Fruit fly (Drosophila melanogaster) whole organism, embryonic: ENCODE results near the gene Targ2.
A peak's percentile ranks its signal among the peaks of the same experiment; 100 is the strongest.

ENCODE experiments used
- BtbVII ChIP-seq: fragments of 200-800 bp; sonication (Bioruptor generic); optimal IDR thresholded peaks from 3 replicates; lab custom pipeline; 2017; ENCODE audit warnings: missing biosample characterization, mild to moderate bottlenecking, missing genetic modification characterization
- CG10543 ChIP-seq: fragments of 200-800 bp; sonication (Bioruptor generic); optimal IDR thresholded peaks from 3 replicates; lab custom pipeline; 2017; ENCODE audit warnings: missing biosample characterization, mild to moderate bottlenecking, missing genetic modification characterization, moderate library complexity
- CG11695 ChIP-seq: fragments of 200-800 bp; sonication (Bioruptor generic); IDR thresholded peaks from 3 replicates; pipeline ENCODE4 v1.3.6; 2022; ENCODE audit warnings: missing biosample characterization, missing genetic modification characterization
- CG13894 ChIP-seq: fragments of 200-800 bp; sonication (Bioruptor generic); optimal IDR thresholded peaks from 3 replicates; lab custom pipeline; 2018; ENCODE audit warnings: missing biosample characterization, mild to moderate bottlenecking, missing genetic modification characterization, moderate library complexity
- CG15011 ChIP-seq: fragments of 200-800 bp; sonication (Bioruptor generic); optimal IDR thresholded peaks from 3 replicates; lab custom pipeline; 2018; ENCODE audit warnings: missing biosample characterization, mild to moderate bottlenecking, missing genetic modification characterization
- CG15514 ChIP-seq: fragments of 200-800 bp; sonication (Bioruptor generic); optimal IDR thresholded peaks from 3 replicates; lab custom pipeline; 2017; ENCODE audit warnings: missing biosample characterization, missing genetic modification characterization, mild to moderate bottlenecking, moderate library complexity, missing genetic modification reagents
- CG17186 ChIP-seq: fragments of 200-800 bp; sonication (Bioruptor generic); optimal IDR thresholded peaks from 3 replicates; lab custom pipeline; 2017; ENCODE audit warnings: missing biosample characterization, missing genetic modification reagents, missing genetic modification characterization
- CG17612 ChIP-seq: fragments of 200-800 bp; sonication (Bioruptor generic); IDR thresholded peaks from 2 replicates; pipeline ENCODE4 v1.3.6; 2022; ENCODE audit warnings: missing biosample characterization, missing genetic modification characterization
- CG18599 ChIP-seq: fragments of 200-800 bp; sonication (Bioruptor generic); optimal IDR thresholded peaks from 3 replicates; lab custom pipeline; 2017; ENCODE audit warnings: missing biosample characterization, missing genetic modification characterization, mild to moderate bottlenecking, moderate library complexity, missing genetic modification reagents
- CG2199 ChIP-seq: fragments of 200-800 bp; sonication (Bioruptor generic); IDR thresholded peaks from 3 replicates; pipeline ENCODE4 v1.3.6; 2022; ENCODE audit warnings: missing biosample characterization, missing genetic modification characterization
- CG34376 ChIP-seq: fragments of 200-800 bp; sonication (Bioruptor generic); optimal IDR thresholded peaks from 2 replicates; lab custom pipeline; 2018; ENCODE audit warnings: missing biosample characterization, mild to moderate bottlenecking, missing genetic modification characterization
- CG3847 ChIP-seq: fragments of 200-800 bp; sonication (Bioruptor generic); IDR thresholded peaks from 2 replicates; pipeline ENCODE4 v1.3.6; 2022; ENCODE audit warnings: missing biosample characterization, missing genetic modification characterization
- CG42726 ChIP-seq: fragments of 200-800 bp; sonication (Bioruptor generic); IDR thresholded peaks from 2 replicates; pipeline ENCODE4 v1.3.6; 2022; ENCODE audit warnings: missing biosample characterization, missing genetic modification characterization; ENCODE audit not compliant: partially characterized antibody
- CG6254 ChIP-seq: fragments of 200-800 bp; sonication (Bioruptor generic); optimal IDR thresholded peaks from 3 replicates; lab custom pipeline; 2017; ENCODE audit warnings: mild to moderate bottlenecking, missing biosample characterization, missing genetic modification reagents, missing genetic modification characterization
- CG7745 ChIP-seq: fragments of 200-800 bp; sonication (Bioruptor generic); optimal IDR thresholded peaks from 2 replicates; lab custom pipeline; 2018; ENCODE audit warnings: missing biosample characterization, mild to moderate bottlenecking, missing genetic modification characterization, moderate library complexity
- CG7928 ChIP-seq: fragments of 200-800 bp; sonication (Bioruptor generic); optimal IDR thresholded peaks from 2 replicates; lab custom pipeline; 2017; ENCODE audit warnings: missing biosample characterization, mild to moderate bottlenecking, missing genetic modification characterization
- CG8290 ChIP-seq, 3 experiments: fragments of 200-800 bp; sonication (Bioruptor generic); optimal IDR thresholded peaks; 2 replicates each; lab custom pipeline; 2016 to 2019; ENCODE audit warnings: missing biosample characterization in 3 of 3, missing genetic modification characterization in 3 of 3, mild to moderate bottlenecking in 2 of 3, moderate library complexity in 1 of 3
- CTCF ChIP-seq: fragments of 200-800 bp; sonication (Bioruptor generic); optimal IDR thresholded peaks from 2 replicates; lab custom pipeline; 2017; ENCODE audit warnings: missing biosample characterization, mild to moderate bottlenecking, missing genetic modification characterization, moderate library complexity
- CrebB ChIP-seq: fragments of 200-800 bp; sonication (Bioruptor generic); optimal IDR thresholded peaks from 3 replicates; lab custom pipeline; 2018; ENCODE audit warnings: missing biosample characterization, mild to moderate bottlenecking, missing genetic modification characterization
- Dbx ChIP-seq: fragments of 200-800 bp; sonication (Bioruptor generic); IDR thresholded peaks from 3 replicates; pipeline ENCODE4 v1.3.6; 2022; ENCODE audit warnings: missing biosample characterization, missing genetic modification characterization
- Fer2 ChIP-seq: fragments of 200-800 bp; sonication (Bioruptor generic); optimal IDR thresholded peaks from 2 replicates; lab custom pipeline; 2018; ENCODE audit warnings: missing biosample characterization, mild to moderate bottlenecking, missing genetic modification characterization, moderate library complexity
- HLH54F ChIP-seq: fragments of 200-800 bp; sonication (Bioruptor generic); optimal IDR thresholded peaks from 3 replicates; lab custom pipeline; 2016; ENCODE audit warnings: missing biosample characterization, missing genetic modification characterization
- Hr78 ChIP-seq, 2 experiments: fragments of 200-800 bp in 1 of 2; fragments of >200 bp in 1 of 2; sonication (Bioruptor generic) in 1 of 2; optimal IDR thresholded peaks; 2 replicates each; lab custom pipeline; 2017 to 2019; ENCODE audit warnings: missing biosample characterization in 2 of 2, missing genetic modification characterization in 2 of 2, mild to moderate bottlenecking in 1 of 2, moderate library complexity in 1 of 2
- Lpt ChIP-seq: fragments of >200 bp; optimal IDR thresholded peaks from 2 replicates; lab custom pipeline; 2018; ENCODE audit warnings: missing biosample characterization, missing genetic modification characterization
- Med ChIP-seq: fragments of 200-800 bp; sonication (Bioruptor generic); peaks from one replicate; lab custom pipeline; 2016; ENCODE audit warnings: missing biosample characterization, missing genetic modification characterization, mild to moderate bottlenecking, inconsistent platforms, moderate library complexity
- Meics ChIP-seq: fragments of 200-800 bp; sonication (Bioruptor generic); optimal IDR thresholded peaks from 2 replicates; lab custom pipeline; 2017; ENCODE audit warnings: missing biosample characterization, mild to moderate bottlenecking, missing genetic modification characterization
- ara ChIP-seq: fragments of 200-800 bp; sonication (Bioruptor generic); IDR thresholded peaks from 2 replicates; pipeline ENCODE4 v1.3.6; 2022; ENCODE audit warnings: missing biosample characterization, missing genetic modification characterization
- caup ChIP-seq: fragments of 200-800 bp; sonication (Bioruptor generic); optimal IDR thresholded peaks from 3 replicates; lab custom pipeline; 2017; ENCODE audit warnings: missing biosample characterization, mild to moderate bottlenecking, missing genetic modification characterization, moderate library complexity; ENCODE audit not compliant: severe bottlenecking
- chinmo ChIP-seq: fragments of 200-800 bp; sonication (Bioruptor generic); IDR thresholded peaks from 4 replicates; pipeline ENCODE4 v1.3.6; 2022; ENCODE audit warnings: missing biosample characterization, missing genetic modification characterization; ENCODE audit not compliant: partially characterized antibody
- crol ChIP-seq: fragments of 200-800 bp; sonication (Bioruptor generic); IDR thresholded peaks from 2 replicates; pipeline ENCODE4 v1.3.6; 2022; ENCODE audit warnings: missing biosample characterization, missing genetic modification characterization
- eve ChIP-seq, 2 experiments: fragments of >200 bp; optimal IDR thresholded peaks; 2 replicates each; lab custom pipeline; 2017; ENCODE audit warnings: missing biosample characterization in 2 of 2, missing genetic modification characterization in 2 of 2
- hkb ChIP-seq, 2 experiments: fragments of 200-800 bp in 1 of 2; fragments of >200 bp in 1 of 2; sonication (Bioruptor generic) in 1 of 2; IDR thresholded peaks in 1 of 2; optimal IDR thresholded peaks in 1 of 2; 2 replicates each; pipeline versions ENCODE4 v1.3.6 to Lab custom; 2017 to 2022; ENCODE audit warnings: missing biosample characterization in 1 of 2, missing genetic modification characterization in 1 of 2
- jigr1 ChIP-seq: fragments of 200-800 bp; sonication (Bioruptor generic); IDR thresholded peaks from 3 replicates; pipeline ENCODE4 v1.3.6; 2022; ENCODE audit warnings: missing biosample characterization, missing genetic modification characterization
- oc ChIP-seq: fragments of 200-800 bp; sonication (Bioruptor generic); optimal IDR thresholded peaks from 2 replicates; lab custom pipeline; 2018; ENCODE audit warnings: missing biosample characterization, mild to moderate bottlenecking, missing genetic modification characterization, moderate library complexity
- p53 ChIP-seq: fragments of 200-800 bp; sonication (Bioruptor generic); optimal IDR thresholded peaks from 2 replicates; lab custom pipeline; 2016; ENCODE audit warnings: missing biosample characterization, missing genetic modification characterization
- pan ChIP-seq, 4 experiments: fragments of >200 bp in 3 of 4; fragments of 200-800 bp in 1 of 4; sonication (Bioruptor generic) in 1 of 4; optimal IDR thresholded peaks in 3 of 4; IDR thresholded peaks in 1 of 4; 2 replicates each; pipeline versions ENCODE4 v1.3.6 to Lab custom; 2017 to 2022; ENCODE audit warnings: missing biosample characterization in 2 of 4, missing genetic modification characterization in 2 of 4, mixed read lengths in 1 of 4
- pnt ChIP-seq: fragments of 200-800 bp; sonication (Bioruptor generic); optimal IDR thresholded peaks from 3 replicates; lab custom pipeline; 2016; ENCODE audit warnings: missing biosample characterization, missing genetic modification characterization
- pzg ChIP-seq: fragments of 200-800 bp; sonication (Bioruptor generic); optimal IDR thresholded peaks from 3 replicates; lab custom pipeline; 2018; ENCODE audit warnings: missing biosample characterization, mild to moderate bottlenecking, missing genetic modification characterization, moderate library complexity
- repo ChIP-seq: fragments of 200-800 bp; sonication (Bioruptor generic); optimal IDR thresholded peaks from 2 replicates; lab custom pipeline; 2016; ENCODE audit warnings: missing biosample characterization, missing genetic modification characterization
- so ChIP-seq: fragments of 200-800 bp; sonication (Bioruptor generic); IDR thresholded peaks from 3 replicates; pipeline ENCODE4 v1.3.6; 2022; ENCODE audit warnings: missing biosample characterization, missing genetic modification characterization
- sr ChIP-seq: fragments of 200-800 bp; sonication (Bioruptor generic); IDR thresholded peaks from 3 replicates; pipeline ENCODE4 v1.3.6; 2022; ENCODE audit warnings: missing biosample characterization, missing genetic modification characterization
- stwl ChIP-seq: fragments of 200-800 bp; sonication (Bioruptor generic); optimal IDR thresholded peaks from 3 replicates; lab custom pipeline; 2018; ENCODE audit warnings: missing biosample characterization, mild to moderate bottlenecking, missing genetic modification characterization, moderate library complexity
- sug ChIP-seq: fragments of 200-800 bp; optimal IDR thresholded peaks from 2 replicates; lab custom pipeline; 2019; ENCODE audit warnings: missing biosample characterization, mild to moderate bottlenecking, missing genetic modification characterization, moderate library complexity
- vvl ChIP-seq: fragments of 200-800 bp; sonication (Bioruptor generic); IDR thresholded peaks from 2 replicates; pipeline ENCODE4 v1.3.6; 2022; ENCODE audit warnings: missing biosample characterization, missing genetic modification characterization
- wek ChIP-seq: fragments of 200-800 bp; sonication (Bioruptor generic); optimal IDR thresholded peaks from 3 replicates; lab custom pipeline; 2018; ENCODE audit warnings: missing biosample characterization, mild to moderate bottlenecking, missing genetic modification characterization, moderate library complexity
- yki ChIP-seq: fragments of >200 bp; optimal IDR thresholded peaks from 3 replicates; lab custom pipeline; 2018

Targ2 gene

DNA sequence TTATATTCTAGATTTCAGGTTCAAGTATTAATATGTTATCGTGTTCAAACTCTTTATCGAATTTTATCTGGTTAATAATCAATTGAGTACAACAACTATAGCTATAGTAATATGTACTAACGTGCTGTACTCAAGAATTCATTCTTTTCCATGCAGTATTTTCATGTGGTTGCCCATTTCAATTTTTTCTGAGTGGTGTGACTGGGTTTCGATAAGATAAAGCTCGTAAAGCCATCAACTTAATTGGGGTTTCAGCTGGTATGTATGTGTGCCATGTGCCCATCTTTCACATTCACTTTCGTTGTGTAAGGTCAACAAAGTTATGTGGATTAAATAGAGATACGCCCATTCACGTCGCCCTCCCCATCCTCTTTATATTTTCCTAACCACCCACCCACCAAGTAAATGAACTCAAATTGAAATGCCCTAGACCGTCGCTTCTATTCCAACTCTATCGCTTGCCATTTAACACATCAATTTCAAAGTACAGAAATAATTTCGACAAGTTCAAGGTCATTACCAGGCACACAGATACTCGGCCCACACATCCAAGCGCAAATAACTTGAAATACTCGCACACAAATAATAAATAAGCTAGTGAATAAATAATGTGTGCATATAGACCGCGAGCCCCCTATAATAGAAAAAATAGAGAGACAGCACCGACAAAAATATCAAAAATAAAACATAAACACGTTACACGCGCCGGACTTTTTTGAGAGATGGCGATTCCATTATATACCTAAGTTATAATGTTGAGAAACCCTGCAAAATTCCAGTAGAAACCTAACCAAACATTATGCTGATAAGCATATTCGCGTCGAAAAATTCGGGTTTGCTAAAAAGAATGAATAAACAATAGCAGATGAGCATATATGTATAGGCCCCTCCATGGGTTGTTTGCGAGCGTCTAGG, 1.8 kb upstream of the Targ2 start (continued):
- TF ChIP-seq chinmo (GFP tag; lab: Robert Waterston, UW) (peak; percentile 79; the same call in 2 of the 4 replicates), CG17186 (GFP tag; lab: Kevin White, UChicago) (no peak), jigr1 (GFP tag; lab: Robert Waterston, UW) (no peak), caup (GFP tag; lab: Kevin White, UChicago) (peak; percentile 11), CG15011 (GFP tag; lab: Kevin White, UChicago) (peak; percentile 29), CG17612 (GFP tag; lab: Robert Waterston, UW) (no peak), CG8290 (GFP tag; optimal IDR thresholded peaks at IDR 0.05; lab: Kevin White, UChicago) (no peak), CG8290 (tag; optimal IDR thresholded peaks at IDR 0.05; lab: Kevin White, UChicago) (peak in 1 of 2 experiments; percentile 33), Hr78 (GFP tag; optimal IDR thresholded peaks at IDR 0.05; lab: Kevin White, UChicago) (peak in 1 of 2 experiments; percentile 67), eve (GFP tag; optimal IDR thresholded peaks at IDR 0.05; lab: Kevin White, UChicago) (no peak), CG18599 (GFP tag; lab: Kevin White, UChicago) (peak; percentile 49), CTCF (no peak), HLH54F (GFP tag; lab: Kevin White, UChicago) (no peak), BtbVII (GFP tag; lab: Kevin White, UChicago) (peak; percentile 44), CG7928 (GFP tag; lab: Kevin White, UChicago) (no peak), vvl (no peak), Meics (peak; percentile 26), CG15514 (GFP tag; lab: Kevin White, UChicago) (peak; percentile 8), pnt (GFP tag; lab: Kevin White, UChicago) (no peak), CG10543 (GFP tag; lab: Kevin White, UChicago) (peak; percentile 84), CG3847 (GFP tag; lab: Robert Waterston, UW) (no peak), CG34376 (GFP tag; lab: Kevin White, UChicago) (peak; percentile 77), crol (GFP tag; lab: Robert Waterston, UW) (no peak), so (GFP tag; lab: Robert Waterston, UW) (peak; percentile 45; the same call in 1 of the 3 replicates), CG7745 (tag; lab: Kevin White, UChicago) (no peak), repo (GFP tag; lab: Kevin White, UChicago) (no peak), yki (no peak), Fer2 (tag; lab: Kevin White, UChicago) (peak; percentile 17), CrebB (peak; percentile 22), CG42726 (no peak), Lpt (no peak), wek (GFP tag; lab: Kevin White, UChicago) (no peak), sr (peak; percentile 27; the same call in 1 of the 3 replicates), p53 (GFP tag; lab: Kevin White, UChicago) (peak; percentile 4), ara (GFP tag; lab: Robert Waterston, UW) (no peak), Dbx (GFP tag; lab: Robert Waterston, UW) (peak; percentile 6; the same call in 1 of the 3 replicates), CG13894 (peak; percentile 98)

DNA sequence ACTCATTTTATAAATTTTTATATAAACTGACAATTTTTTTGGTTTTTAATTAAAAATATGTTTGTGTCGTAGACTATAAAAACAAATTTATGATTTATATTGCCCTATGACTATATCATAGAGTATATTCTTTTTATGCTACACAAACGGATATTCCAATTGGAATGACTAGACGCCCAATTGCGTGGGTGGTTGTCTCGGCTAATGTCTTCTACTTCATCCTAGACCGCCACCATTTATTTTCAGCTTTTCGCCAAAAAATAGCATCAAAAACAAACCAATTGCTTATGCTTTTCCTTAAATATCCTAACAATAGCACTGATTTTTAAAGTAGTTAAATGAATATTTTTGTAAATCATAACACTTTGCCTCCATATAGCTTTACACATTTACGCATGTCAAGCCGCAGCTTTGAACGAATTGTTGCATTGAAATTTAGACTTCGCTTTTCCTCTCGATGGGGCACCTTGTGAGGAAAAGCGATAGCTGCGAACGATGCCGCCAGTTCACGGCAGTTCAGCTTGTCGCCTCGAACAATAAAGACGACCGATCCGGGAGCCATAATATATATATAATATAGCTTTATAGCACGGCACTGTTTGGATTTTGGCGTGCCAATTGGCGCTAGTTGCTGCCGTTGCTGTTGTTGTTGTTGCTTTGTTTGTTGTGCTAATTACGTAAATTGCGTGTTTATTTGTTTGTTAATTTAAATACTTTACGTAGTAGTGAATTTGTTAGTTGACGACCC, 829 bp downstream of the Targ2 start:
- TF ChIP-seq CG6254 (GFP tag; lab: Kevin White, UChicago) (peak; percentile 59), CG2199 (peak; percentile 91), stwl (tag; lab: Kevin White, UChicago) (peak; percentile 36), pan (optimal IDR thresholded peaks at IDR 0.05; lab: Kevin White, UChicago) (no peak), pan (GFP tag; optimal IDR thresholded peaks at IDR 0.05 in 1 of 2, IDR thresholded peaks at IDR 0.05 in 1 of 2) (no peak), Med (GFP tag; lab: Kevin White, UChicago) (peak; percentile 16), hkb (optimal IDR thresholded peaks at IDR 0.05; lab: Kevin White, UChicago) (peak; percentile 26), hkb (GFP tag; IDR thresholded peaks at IDR 0.05; lab: Robert Waterston, UW) (no peak), pzg (GFP tag; lab: Kevin White, UChicago) (peak; percentile 7), CG11695 (GFP tag; lab: Robert Waterston, UW) (0 out of 3 replicates have a peak, but pooled peaks have one; percentile 7), CTCF (peak; percentile 70), sug (tag; lab: Kevin White, UChicago) (peak; percentile 6), oc (tag; lab: Kevin White, UChicago) (no peak)
